Worm (Caenorhabditis elegans): ENCODE results near the gene F35C11.2.

DNA sequence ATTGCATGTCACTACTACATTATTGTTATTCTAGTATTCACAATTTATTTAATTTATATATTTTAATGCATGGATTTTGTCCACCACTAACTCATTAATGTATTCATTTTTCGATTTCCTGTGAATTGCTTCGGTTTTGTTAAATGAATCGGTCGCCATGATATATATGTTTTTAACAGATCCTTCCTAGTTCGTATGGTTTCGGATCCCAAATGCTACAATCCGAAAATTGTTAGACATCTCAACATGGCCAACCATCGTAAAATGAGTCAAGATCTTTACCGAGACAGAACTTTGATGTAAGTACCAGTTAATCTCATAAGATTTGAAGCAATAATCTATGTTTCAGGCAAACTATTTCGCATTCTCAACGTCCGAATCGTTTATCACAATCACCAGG is 24.4 kb upstream of the F35C11.2 start:
- TF ChIP-seq T07F8.4 (tag; optimal IDR thresholded peaks at IDR 0.05): no peak
- no peak for TF ChIP-seq B0019.2 (GFP tag; conservative IDR thresholded peaks at IDR 0.05)
- TF ChIP-seq pha-4 (tag; optimal IDR thresholded peaks at IDR 0.05): no peak
- TF ChIP-seq zfh-2 (GFP tag; conservative IDR thresholded peaks at IDR 0.05): no peak
- no peak for TF ChIP-seq cebp-2 (GFP tag; IDR thresholded peaks at IDR 0.05)
- TF ChIP-seq B0336.3 (GFP tag; IDR thresholded peaks at IDR 0.05): peak; percentile 64; the same call in 1 of the 2 replicates
- TF ChIP-seq hmg-20 (GFP tag; IDR thresholded peaks at IDR 0.05): no peak
- TF ChIP-seq snpc-4 (GFP tag; optimal IDR thresholded peaks at IDR 0.05): no peak
- TF ChIP-seq snpc-4 (tag; optimal IDR thresholded peaks at IDR 0.05): no peak
- TF ChIP-seq tbp1 (GFP tag; optimal IDR thresholded peaks at IDR 0.05): no peak
- no peak for TF ChIP-seq ceh-91 (GFP tag; IDR thresholded peaks at IDR 0.05)
- TF ChIP-seq unc-62 (GFP tag; optimal IDR thresholded peaks at IDR 0.05): no peak
- TF ChIP-seq T26A5.8 (tag; optimal IDR thresholded peaks at IDR 0.05): no peak
- TF ChIP-seq gei-17 (GFP tag; optimal IDR thresholded peaks at IDR 0.05): no peak
- no peak for TF ChIP-seq nfyb-1 (GFP tag; IDR thresholded peaks at IDR 0.05)

Data from whole organism, young adult.